Fruit fly (Drosophila melanogaster) Kc167 (cell line): ENCODE measurements around the gene CG14304.

ENCODE experiments used
- Sin3A ChIP-seq: fragments of >200 bp; optimal IDR thresholded peaks from 2 replicates; lab custom pipeline; 2018; ENCODE audit warnings: missing external identifiers
- h ChIP-seq: fragments of >200 bp; optimal IDR thresholded peaks from 3 replicates; lab custom pipeline; 2018; ENCODE audit warnings: missing external identifiers
- psq ChIP-seq: fragments of >200 bp; optimal IDR thresholded peaks from 2 replicates; lab custom pipeline; 2017; ENCODE audit warnings: missing external identifiers
- ttk ChIP-seq: sonication (Bioruptor generic); optimal IDR thresholded peaks from 2 replicates; lab custom pipeline; 2017; ENCODE audit warnings: missing external identifiers

- TF ChIP-seq ttk (lab: Kevin White, UChicago) (no peak), Sin3A (lab: Kevin White, UChicago) (no peak), psq (no peak), h (lab: Kevin White, UChicago) (no peak)
These were observed 56.1 kb downstream of the CG14304 start, which contains the start of the genes CG43210 and hemo for dm6 chr3R:18565073-18565472.
